Worm (Caenorhabditis elegans) whole organism, L4 larva: ENCODE data around the gene enol-1.

Experiments
- Y105C5A.15 ChIP-seq: fragments of 200-800 bp; sonication (Bioruptor generic); IDR thresholded peaks from 2 replicates; pipeline ENCODE4 v1.3.6; 2022; ENCODE audit warnings: missing genetic modification characterization, missing compliant biosample characterization
- ceh-28 ChIP-seq: fragments of 150-350 bp; optimal IDR thresholded peaks from 2 replicates; lab custom pipeline; 2014; ENCODE audit warnings: missing biosample characterization, missing genetic modification reagents, missing genetic modification characterization
- hlh-30 ChIP-seq: sonication (generic microtip); optimal IDR thresholded peaks from 2 replicates; lab custom pipeline; 2017; ENCODE audit warnings: antibody characterized with exemption, mild to moderate bottlenecking, missing genetic modification characterization, missing compliant biosample characterization; ENCODE audit not compliant: insufficient read depth
- lin-39 ChIP-seq: fragments of 150-350 bp; optimal IDR thresholded peaks from 2 replicates; lab custom pipeline; 2014; ENCODE audit warnings: missing biosample characterization, missing genetic modification reagents, missing genetic modification characterization
- mdl-1 ChIP-seq, 2 experiments: fragments of 150-350 bp in 1 of 2; sonication (generic microtip) in 1 of 2; optimal IDR thresholded peaks; 2 replicates each; lab custom pipeline; 2014 to 2017; ENCODE audit warnings: missing biosample characterization in 2 of 2, missing genetic modification characterization in 2 of 2
- nhr-237 ChIP-seq: sonication (generic microtip); optimal IDR thresholded peaks from 2 replicates; lab custom pipeline; 2017; ENCODE audit warnings: missing biosample characterization, missing genetic modification characterization
- nhr-76 ChIP-seq: fragments of 150-350 bp; optimal IDR thresholded peaks from 2 replicates; lab custom pipeline; 2014; ENCODE audit warnings: missing biosample characterization, missing genetic modification characterization
- pha-4 ChIP-seq, 2 experiments: fragments of 150-350 bp in 1 of 2; fragments of 200-800 bp in 1 of 2; sonication (Bioruptor generic) in 1 of 2; IDR thresholded peaks in 1 of 2; optimal IDR thresholded peaks in 1 of 2; 2 replicates each; pipeline versions ENCODE4 v1.3.6 to Lab custom; 2014 to 2022; ENCODE audit warnings: missing genetic modification characterization in 2 of 2, missing genetic modification reagents in 2 of 2, missing biosample characterization in 1 of 2, missing compliant biosample characterization in 1 of 2
- rbr-2 ChIP-seq: sonication (generic microtip); optimal IDR thresholded peaks from 2 replicates; lab custom pipeline; 2016; ENCODE audit warnings: missing genotype, missing genetic modification characterization, missing compliant biosample characterization
- zag-1 ChIP-seq: fragments of 150-350 bp; optimal IDR thresholded peaks from 2 replicates; lab custom pipeline; 2014; ENCODE audit warnings: missing biosample characterization, missing genetic modification characterization
- ztf-7 ChIP-seq: fragments of 150-350 bp; optimal IDR thresholded peaks from 2 replicates; lab custom pipeline; 2014; ENCODE audit warnings: missing biosample characterization, missing genetic modification characterization

DNA sequence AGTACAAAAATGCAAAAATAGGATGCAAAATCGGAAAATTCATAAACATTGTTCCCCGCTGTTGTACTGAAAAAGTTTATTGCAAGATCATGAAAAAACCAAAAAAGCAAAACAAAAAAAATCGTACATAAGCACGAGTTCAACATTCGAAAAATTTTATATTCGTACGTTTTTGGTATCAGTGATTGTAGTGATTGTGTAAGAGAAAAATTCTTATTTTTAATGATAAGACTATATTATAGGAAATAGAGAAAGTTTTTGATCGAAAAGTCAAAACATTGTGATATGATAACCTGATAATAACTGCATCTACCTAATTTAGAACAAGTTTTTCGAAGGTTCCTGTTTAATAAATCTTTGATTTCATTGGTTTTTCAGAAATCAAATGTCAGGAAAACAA is 13.5 kb upstream of the enol-1 start:
- TF ChIP-seq Y105C5A.15 (GFP tag; lab: Robert Waterston, UW) (no peak), nhr-237 (tag; lab: Kevin White, UChicago) (no peak), lin-39 (tag; lab: Kevin White, UChicago) (no peak), rbr-2 (tag; lab: Kevin White, UChicago) (no peak), zag-1 (no peak), ztf-7 (no peak), nhr-76 (no peak), pha-4 (GFP tag; IDR thresholded peaks at IDR 0.05; lab: Robert Waterston, UW) (no peak), pha-4 (tag; optimal IDR thresholded peaks at IDR 0.05; lab: Kevin White, UChicago) (no peak), hlh-30 (tag; lab: Kevin White, UChicago) (no peak), ceh-28 (no peak), mdl-1 (tag; optimal IDR thresholded peaks at IDR 0.05; lab: Kevin White, UChicago) (no peak)
